Worm (Caenorhabditis elegans): ENCODE results near the gene bed-2.

The bed-2 gene

ce11 chrIII:11459802-11460201 is 10.8 kb downstream of the bed-2 start:
- TF ChIP-seq dao-5 (tag; optimal IDR thresholded peaks at IDR 0.05) (no peak), W03F9.2 (tag; optimal IDR thresholded peaks at IDR 0.05) (no peak), him-1 (tag; optimal IDR thresholded peaks at IDR 0.05) (no peak)

- TF ChIP-seq him-1 (tag; optimal IDR thresholded peaks at IDR 0.05), result no peak
- TF ChIP-seq dao-5 (tag; optimal IDR thresholded peaks at IDR 0.05), result no peak
- TF ChIP-seq W03F9.2 (tag; optimal IDR thresholded peaks at IDR 0.05), result no peak
Observed at ce11 chrIII:11459041-11459440, 11.6 kb downstream of the bed-2 start.

- TF ChIP-seq him-1 (tag; optimal IDR thresholded peaks at IDR 0.05) (no peak), dao-5 (tag; optimal IDR thresholded peaks at IDR 0.05) (no peak), W03F9.2 (tag; optimal IDR thresholded peaks at IDR 0.05) (no peak)
Observed at ce11 chrIII:11457911-11458310, 12.7 kb downstream of the bed-2 start.

- TF ChIP-seq W03F9.2 (tag; optimal IDR thresholded peaks at IDR 0.05) (no peak), dao-5 (tag; optimal IDR thresholded peaks at IDR 0.05) (no peak), him-1 (tag; optimal IDR thresholded peaks at IDR 0.05) (no peak)
Observed at ce11 chrIII:11456577-11456976, 14.0 kb downstream of the bed-2 start, which contains the start of gene plr-1. TSS of gene plr-1 (plus strand) at chrIII:11456877.

ce11 chrIII:11453970-11454369 is 16.6 kb downstream of the bed-2 start:
- TF ChIP-seq him-1 (tag; optimal IDR thresholded peaks at IDR 0.05) (no peak), dao-5 (tag; optimal IDR thresholded peaks at IDR 0.05) (no peak), W03F9.2 (tag; optimal IDR thresholded peaks at IDR 0.05) (no peak)

- no peak for TF ChIP-seq W03F9.2 (tag; optimal IDR thresholded peaks at IDR 0.05)
- TF ChIP-seq dao-5 (tag; optimal IDR thresholded peaks at IDR 0.05), result no peak
- no peak for TF ChIP-seq him-1 (tag; optimal IDR thresholded peaks at IDR 0.05)
Observed at ce11 chrIII:11452530-11452929, 18.1 kb downstream of the bed-2 start.

- TF ChIP-seq him-1 (tag; optimal IDR thresholded peaks at IDR 0.05) (no peak), dao-5 (tag; optimal IDR thresholded peaks at IDR 0.05) (no peak), W03F9.2 (tag; optimal IDR thresholded peaks at IDR 0.05) (no peak)
Observed at ce11 chrIII:11451380-11451779, 19.2 kb downstream of the bed-2 start.

ce11 chrIII:11448330-11448729 is 22.3 kb downstream of the bed-2 start:
- TF ChIP-seq him-1 (tag; optimal IDR thresholded peaks at IDR 0.05), result no peak
- no peak for TF ChIP-seq dao-5 (tag; optimal IDR thresholded peaks at IDR 0.05)
- TF ChIP-seq W03F9.2 (tag; optimal IDR thresholded peaks at IDR 0.05), result no peak

- TF ChIP-seq W03F9.2 (tag; optimal IDR thresholded peaks at IDR 0.05) (no peak), dao-5 (tag; optimal IDR thresholded peaks at IDR 0.05) (no peak), him-1 (tag; optimal IDR thresholded peaks at IDR 0.05) (no peak)
Observed at ce11 chrIII:11446826-11447225, 23.8 kb downstream of the bed-2 start.

ce11 chrIII:11444796-11445386 is 25.7 kb downstream of the bed-2 start:
- no peak for TF ChIP-seq him-1 (tag; optimal IDR thresholded peaks at IDR 0.05)
- TF ChIP-seq W03F9.2 (tag; optimal IDR thresholded peaks at IDR 0.05), result peak; percentile 43

ce11 chrIII:11443408-11443994 is 27.1 kb downstream of the bed-2 start:
- TF ChIP-seq him-1 (tag; optimal IDR thresholded peaks at IDR 0.05), result no peak
- no peak for TF ChIP-seq dao-5 (tag; optimal IDR thresholded peaks at IDR 0.05)
- no peak for TF ChIP-seq W03F9.2 (tag; optimal IDR thresholded peaks at IDR 0.05)

ce11 chrIII:11442556-11442955 is 28.1 kb downstream of the bed-2 start, which contains the start of gene sbp-1:
TSS of gene sbp-1 (minus strand) at chrIII:11442566.
- no peak for TF ChIP-seq him-1 (tag; optimal IDR thresholded peaks at IDR 0.05)
- TF ChIP-seq W03F9.2 (tag; optimal IDR thresholded peaks at IDR 0.05), result no peak
- no peak for TF ChIP-seq dao-5 (tag; optimal IDR thresholded peaks at IDR 0.05)

- TF ChIP-seq W03F9.2 (tag; optimal IDR thresholded peaks at IDR 0.05) (no peak), him-1 (tag; optimal IDR thresholded peaks at IDR 0.05) (no peak), dao-5 (tag; optimal IDR thresholded peaks at IDR 0.05) (no peak)
Observed at ce11 chrIII:11427548-11428152, 43.0 kb downstream of the bed-2 start.

ce11 chrIII:11426906-11427305 is 43.7 kb downstream of the bed-2 start, which contains the start of gene idpc-1:
TSS of gene idpc-1 (plus strand) at chrIII:11427206.
- TF ChIP-seq dao-5 (tag; optimal IDR thresholded peaks at IDR 0.05), result no peak
- no peak for TF ChIP-seq W03F9.2 (tag; optimal IDR thresholded peaks at IDR 0.05)
- TF ChIP-seq him-1 (tag; optimal IDR thresholded peaks at IDR 0.05), result no peak

Data from whole organism, L4/young adult.